Comparison of ENCODE assay signal across 5 fruit fly cellular contexts in genomic region chr3L:7903489-7904150, dm6.
TF ChIP-seq lines count a peak whose summit lies in the region.

No protein-coding gene starts in this region.

- TF ChIP-seq CTCF in whole organism, embryonic (GFP tag; optimal IDR thresholded peaks at IDR 0.05; lab: Kevin White, UChicago), result peak; percentile 53

TF ChIP-seq in whole organism, adult, 20 proteins besides CTCF, POLR2A, EP300 and RAD21 (continues in another document):
- TF ChIP-seq CG7101 (tag; optimal IDR thresholded peaks at IDR 0.05; lab: Kevin White, UChicago) (peak; percentile 52), CG14711 (tag; optimal IDR thresholded peaks at IDR 0.05; lab: Kevin White, UChicago) (peak; percentile 66), Crg-1 (GFP tag; optimal IDR thresholded peaks at IDR 0.05; lab: Kevin White, UChicago) (no peak), Clk (GFP tag; optimal IDR thresholded peaks at IDR 0.05; lab: Kevin White, UChicago) (no peak), CG5204 (GFP tag; optimal IDR thresholded peaks at IDR 0.05; lab: Kevin White, UChicago) (no peak), pad (GFP tag; optimal IDR thresholded peaks at IDR 0.05; lab: Kevin White, UChicago) (peak; percentile 8), Mnt (GFP tag; optimal IDR thresholded peaks at IDR 0.05; lab: Kevin White, UChicago) (no peak), cnc (optimal IDR thresholded peaks at IDR 0.05; lab: Kevin White, UChicago) (no peak), CG12768 (GFP tag; optimal IDR thresholded peaks at IDR 0.05; lab: Kevin White, UChicago) (no peak), toe (GFP tag; optimal IDR thresholded peaks at IDR 0.05; lab: Kevin White, UChicago) (no peak), bab1 (GFP tag; optimal IDR thresholded peaks at IDR 0.05; lab: Kevin White, UChicago) (peak; percentile 82), ovo (GFP tag; optimal IDR thresholded peaks at IDR 0.05; lab: Kevin White, UChicago) (no peak), CG33017 (tag; optimal IDR thresholded peaks at IDR 0.05; lab: Kevin White, UChicago) (peak; percentile 26), kay (GFP tag; lab: Kevin White, UChicago; ENCODE audit: borderline replicate concordance) (no peak), CG11617 (GFP tag; optimal IDR thresholded peaks at IDR 0.05; lab: Kevin White, UChicago) (peak; percentile 30), Hr96 (GFP tag; optimal IDR thresholded peaks at IDR 0.05; lab: Kevin White, UChicago) (no peak), cic (GFP tag; optimal IDR thresholded peaks at IDR 0.05; lab: Kevin White, UChicago) (no peak), CG7045 (GFP tag; optimal IDR thresholded peaks at IDR 0.05; lab: Kevin White, UChicago) (no peak), CG1620 (GFP tag; optimal IDR thresholded peaks at IDR 0.05; lab: Kevin White, UChicago) (peak; percentile 34)

TF ChIP-seq in whole organism, embryonic, 481 proteins besides CTCF, POLR2A, EP300 and RAD21 (continues in another document):
- TF ChIP-seq CG9817 (tag; optimal IDR thresholded peaks at IDR 0.05; lab: Kevin White, UChicago), result peak; percentile 72
- TF ChIP-seq Spps (tag; optimal IDR thresholded peaks at IDR 0.05; lab: Kevin White, UChicago), result peak; percentile 83
- TF ChIP-seq gt (GFP tag; IDR thresholded peaks at IDR 0.05; lab: Robert Waterston, UW), result 0 out of 2 replicates have a peak, but pooled peaks have one; percentile 42
- TF ChIP-seq CG4820 (GFP tag; optimal IDR thresholded peaks at IDR 0.05; lab: Kevin White, UChicago), result peak; percentile 85
- TF ChIP-seq Elba2 (GFP tag; optimal IDR thresholded peaks at IDR 0.05; lab: Kevin White, UChicago), result peak; percentile 28
- TF ChIP-seq gcm2 (GFP tag; optimal IDR thresholded peaks at IDR 0.05; lab: Kevin White, UChicago), result no peak
- TF ChIP-seq ewg (GFP tag; optimal IDR thresholded peaks at IDR 0.05; lab: Kevin White, UChicago), result peak; percentile 81
- TF ChIP-seq Nf-YB (GFP tag; optimal IDR thresholded peaks at IDR 0.05; lab: Kevin White, UChicago), result peak; percentile 71
- TF ChIP-seq CG17912 (GFP tag; optimal IDR thresholded peaks at IDR 0.05; lab: Kevin White, UChicago), result peak; percentile 44
- peak; percentile 82 for TF ChIP-seq CG7556 (GFP tag; optimal IDR thresholded peaks at IDR 0.05; lab: Kevin White, UChicago)
- peak; percentile 85 for TF ChIP-seq ranshi (GFP tag; IDR thresholded peaks at IDR 0.05; lab: Robert Waterston, UW)
- peak; percentile 94 for TF ChIP-seq CG2712 (tag; optimal IDR thresholded peaks at IDR 0.05; lab: Kevin White, UChicago)
- TF ChIP-seq vfl (GFP tag; optimal IDR thresholded peaks at IDR 0.05; lab: Kevin White, UChicago), result no peak
- peak; percentile 68 for TF ChIP-seq repo (GFP tag; optimal IDR thresholded peaks at IDR 0.05; lab: Kevin White, UChicago)
- TF ChIP-seq CG6683 (GFP tag; optimal IDR thresholded peaks at IDR 0.05; lab: Kevin White, UChicago), result peak; percentile 57
- peak; percentile 90 for TF ChIP-seq PHDP (tag; optimal IDR thresholded peaks at IDR 0.05; lab: Kevin White, UChicago)
- TF ChIP-seq Vsx1 (GFP tag; optimal IDR thresholded peaks at IDR 0.05; lab: Kevin White, UChicago), result peak; percentile 69
- peak; percentile 79 for TF ChIP-seq ind (GFP tag; optimal IDR thresholded peaks at IDR 0.05; lab: Kevin White, UChicago)

TF ChIP-seq in whole organism, prepupa, 60 proteins besides CTCF, POLR2A, EP300 and RAD21 (continues in another document):
- TF ChIP-seq eg (GFP tag; IDR thresholded peaks at IDR 0.05; lab: Robert Waterston, UW), result peak; percentile 82
- TF ChIP-seq CG11294 (GFP tag; IDR thresholded peaks at IDR 0.05; lab: Robert Waterston, UW), result peak; percentile 69
- no peak for TF ChIP-seq Hr39 (GFP tag; optimal IDR thresholded peaks at IDR 0.05; lab: Kevin White, UChicago)
- TF ChIP-seq Blimp-1 (GFP tag; optimal IDR thresholded peaks at IDR 0.05; lab: Kevin White, UChicago), result no peak
- TF ChIP-seq dsx (GFP tag; optimal IDR thresholded peaks at IDR 0.05; lab: Kevin White, UChicago; ENCODE audit: poor library complexity, severe bottlenecking), result no peak
- TF ChIP-seq Gug (GFP tag; IDR thresholded peaks at IDR 0.05; lab: Robert Waterston, UW), result peak; percentile 59; the same call in 1 of the 2 replicates
- no peak for TF ChIP-seq esn (GFP tag; optimal IDR thresholded peaks at IDR 0.05; lab: Kevin White, UChicago)
- TF ChIP-seq CG6792 (GFP tag; optimal IDR thresholded peaks at IDR 0.05; lab: Kevin White, UChicago), result peak; percentile 15
- TF ChIP-seq acj6 (GFP tag; optimal IDR thresholded peaks at IDR 0.05; lab: Kevin White, UChicago), result peak; percentile 54
- peak; percentile 31 for TF ChIP-seq CG11762 (GFP tag; optimal IDR thresholded peaks at IDR 0.05; lab: Kevin White, UChicago; ENCODE audit: insufficient read depth)
- peak; percentile 66 for TF ChIP-seq CG10631 (GFP tag; optimal IDR thresholded peaks at IDR 0.05; lab: Kevin White, UChicago)
- peak; percentile 83 for TF ChIP-seq CG15336 (GFP tag; IDR thresholded peaks at IDR 0.05; lab: Robert Waterston, UW)
- no peak for TF ChIP-seq Eip93F (GFP tag; optimal IDR thresholded peaks at IDR 0.05; lab: Kevin White, UChicago)
- peak; percentile 71 for TF ChIP-seq CG8119 (GFP tag; IDR thresholded peaks at IDR 0.05; lab: Robert Waterston, UW)
- no peak for TF ChIP-seq Eip78C (GFP tag; lab: Kevin White, UChicago)
- TF ChIP-seq OdsH (GFP tag; optimal IDR thresholded peaks at IDR 0.05; lab: Kevin White, UChicago), result no peak
- peak; percentile 48 for TF ChIP-seq CG34406 (GFP tag; optimal IDR thresholded peaks at IDR 0.05; lab: Kevin White, UChicago)
- TF ChIP-seq Sox14 (GFP tag; optimal IDR thresholded peaks at IDR 0.05; lab: Kevin White, UChicago), result no peak
- TF ChIP-seq CG8319 (GFP tag; optimal IDR thresholded peaks at IDR 0.05; lab: Kevin White, UChicago), result no peak
- TF ChIP-seq Hr38 (GFP tag; optimal IDR thresholded peaks at IDR 0.05; lab: Kevin White, UChicago), result no peak

TF ChIP-seq in whole organism, pupa, 21 proteins besides CTCF, POLR2A, EP300 and RAD21:
- TF ChIP-seq CG8159 (tag; optimal IDR thresholded peaks at IDR 0.05; lab: Kevin White, UChicago) (no peak), gl (tag; optimal IDR thresholded peaks at IDR 0.05; lab: Kevin White, UChicago) (no peak), D1 (tag; optimal IDR thresholded peaks at IDR 0.05; lab: Kevin White, UChicago) (no peak), Pif1A (GFP tag; optimal IDR thresholded peaks at IDR 0.05; lab: Kevin White, UChicago) (peak; percentile 71), Ets98B (GFP tag; IDR thresholded peaks at IDR 0.05; lab: Robert Waterston, UW) (peak; percentile 83), rn (GFP tag; IDR thresholded peaks at IDR 0.05; lab: Robert Waterston, UW) (0 out of 2 replicates have a peak, but pooled peaks have one; percentile 14), CG14655 (GFP tag; optimal IDR thresholded peaks at IDR 0.05; lab: Kevin White, UChicago) (peak; percentile 82), CG9948 (tag; optimal IDR thresholded peaks at IDR 0.05; lab: Kevin White, UChicago) (no peak), CG4496 (GFP tag; IDR thresholded peaks at IDR 0.05; lab: Robert Waterston, UW) (peak; percentile 79; the same call in 2 of the 3 replicates), CG8301 (tag; optimal IDR thresholded peaks at IDR 0.05; lab: Kevin White, UChicago) (peak; percentile 82), CG32121 (GFP tag; IDR thresholded peaks at IDR 0.05; lab: Robert Waterston, UW) (peak; percentile 79), CG10348 (GFP tag; IDR thresholded peaks at IDR 0.05; lab: Robert Waterston, UW) (no peak), fd96Ca (GFP tag; IDR thresholded peaks at IDR 0.05; lab: Robert Waterston, UW) (no peak), CG17806 (tag; optimal IDR thresholded peaks at IDR 0.05; lab: Kevin White, UChicago) (no peak), CG34367 (tag; optimal IDR thresholded peaks at IDR 0.05; lab: Kevin White, UChicago) (no peak), Pif1B (GFP tag; optimal IDR thresholded peaks at IDR 0.05; lab: Kevin White, UChicago) (peak; percentile 51), CG15710 (tag; optimal IDR thresholded peaks at IDR 0.05; lab: Kevin White, UChicago) (no peak), CG12605 (GFP tag; IDR thresholded peaks at IDR 0.05; lab: Robert Waterston, UW) (peak; percentile 58; the same call in 1 of the 2 replicates)

TF ChIP-seq in whole organism, wandering third instar larva, 38 proteins besides CTCF, POLR2A, EP300 and RAD21:
- peak; percentile 44 for TF ChIP-seq psq (GFP tag; optimal IDR thresholded peaks at IDR 0.05; lab: Kevin White, UChicago)
- peak; percentile 19 for TF ChIP-seq Hnf4 (GFP tag; optimal IDR thresholded peaks at IDR 0.05; lab: Kevin White, UChicago)
- TF ChIP-seq Mio (GFP tag; optimal IDR thresholded peaks at IDR 0.05; lab: Kevin White, UChicago), result no peak
- TF ChIP-seq foxo (GFP tag; optimal IDR thresholded peaks at IDR 0.05; lab: Kevin White, UChicago), result peak in 1 of 2 experiments; percentile 54
- TF ChIP-seq jim (GFP tag; optimal IDR thresholded peaks at IDR 0.05; lab: Kevin White, UChicago), result no peak
- TF ChIP-seq tai (GFP tag; optimal IDR thresholded peaks at IDR 0.05; lab: Kevin White, UChicago), result peak; percentile 49
- TF ChIP-seq CG9705 (GFP tag; optimal IDR thresholded peaks at IDR 0.05; lab: Kevin White, UChicago), result no peak
- TF ChIP-seq OdsH (GFP tag; optimal IDR thresholded peaks at IDR 0.05; lab: Kevin White, UChicago), result peak; percentile 66
- TF ChIP-seq br (GFP tag; optimal IDR thresholded peaks at IDR 0.05; lab: Kevin White, UChicago), result peak; percentile 25
- TF ChIP-seq h (GFP tag; optimal IDR thresholded peaks at IDR 0.05; lab: Kevin White, UChicago), result peak; percentile 74
- TF ChIP-seq dmrt93B (GFP tag; optimal IDR thresholded peaks at IDR 0.05; lab: Kevin White, UChicago), result peak; percentile 40
- TF ChIP-seq rgr (GFP tag; optimal IDR thresholded peaks at IDR 0.05; lab: Kevin White, UChicago), result peak; percentile 62
- no peak for TF ChIP-seq sv (GFP tag; optimal IDR thresholded peaks at IDR 0.05; lab: Kevin White, UChicago)
- TF ChIP-seq fru (GFP tag; optimal IDR thresholded peaks at IDR 0.05; lab: Kevin White, UChicago), result peak; percentile 45
- peak; percentile 36 for TF ChIP-seq ey (GFP tag; optimal IDR thresholded peaks at IDR 0.05; lab: Kevin White, UChicago)
- TF ChIP-seq Hr83 (GFP tag; optimal IDR thresholded peaks at IDR 0.05; lab: Kevin White, UChicago; ENCODE audit: poor library complexity, severe bottlenecking), result no peak
- no peak for TF ChIP-seq woc (GFP tag; optimal IDR thresholded peaks at IDR 0.05; lab: Kevin White, UChicago)
- no peak for TF ChIP-seq GATAd (GFP tag; optimal IDR thresholded peaks at IDR 0.05; lab: Kevin White, UChicago)
TF ChIP-seq in whole organism, wandering third instar larva: peak in this region for 11.
